Fruit fly (Drosophila melanogaster) whole organism, embryonic: Measurements from ENCODE around the gene POLDIP2.

Experiments
- Aef1 ChIP-seq: fragments of 200-800 bp; sonication (Bioruptor generic); IDR thresholded peaks from 3 replicates; pipeline ENCODE4 v1.3.6; 2022; ENCODE audit warnings: missing biosample characterization, missing genetic modification characterization
- Antp ChIP-seq: fragments of 200-800 bp; sonication (Bioruptor generic); optimal IDR thresholded peaks from 3 replicates; lab custom pipeline; 2016; ENCODE audit warnings: missing biosample characterization, missing genetic modification characterization
- Bgb ChIP-seq: fragments of 200-800 bp; sonication (Bioruptor generic); IDR thresholded peaks from 2 replicates; pipeline ENCODE4 v1.3.6; 2022; ENCODE audit warnings: missing biosample characterization, missing genetic modification characterization; ENCODE audit not compliant: partially characterized antibody
- CG10462 ChIP-seq: fragments of 200-800 bp; sonication (Bioruptor generic); optimal IDR thresholded peaks from 2 replicates; lab custom pipeline; 2016; ENCODE audit warnings: missing biosample characterization, missing genetic modification characterization
- CG11085 ChIP-seq: fragments of 200-800 bp; sonication (Bioruptor generic); IDR thresholded peaks from 2 replicates; pipeline ENCODE4 v1.3.6; 2022; ENCODE audit warnings: missing biosample characterization, missing genetic modification characterization
- CG12236 ChIP-seq: fragments of 200-800 bp; sonication (Bioruptor generic); optimal IDR thresholded peaks from 2 replicates; lab custom pipeline; 2016; ENCODE audit warnings: missing biosample characterization, missing genetic modification characterization
- CG12659 ChIP-seq: fragments of 200-800 bp; sonication (Bioruptor generic); optimal IDR thresholded peaks from 3 replicates; lab custom pipeline; 2017; ENCODE audit warnings: mild to moderate bottlenecking, missing biosample characterization, missing genetic modification reagents, missing genetic modification characterization
- CG1529 ChIP-seq: fragments of 200-800 bp; sonication (Bioruptor generic); optimal IDR thresholded peaks from 3 replicates; lab custom pipeline; 2018; ENCODE audit warnings: missing biosample characterization, missing genetic modification characterization
- CG17612 ChIP-seq: fragments of 200-800 bp; sonication (Bioruptor generic); IDR thresholded peaks from 2 replicates; pipeline ENCODE4 v1.3.6; 2022; ENCODE audit warnings: missing biosample characterization, missing genetic modification characterization
- CG17829 ChIP-seq: fragments of 200-800 bp; optimal IDR thresholded peaks from 2 replicates; lab custom pipeline; 2019; ENCODE audit warnings: missing biosample characterization, mild to moderate bottlenecking, missing genetic modification characterization, moderate library complexity
- CG2116 ChIP-seq: fragments of 200-800 bp; sonication (Bioruptor generic); optimal IDR thresholded peaks from 3 replicates; lab custom pipeline; 2018; ENCODE audit warnings: missing biosample characterization, mild to moderate bottlenecking, missing genetic modification characterization
- CG2875 ChIP-seq: fragments of 200-800 bp; sonication (Bioruptor generic); optimal IDR thresholded peaks from 2 replicates; lab custom pipeline; 2017; ENCODE audit warnings: missing biosample characterization, mild to moderate bottlenecking, missing genetic modification characterization, missing genetic modification reagents
- CG3281 ChIP-seq: fragments of 200-800 bp; sonication (Bioruptor generic); optimal IDR thresholded peaks from 3 replicates; lab custom pipeline; 2017; ENCODE audit warnings: missing biosample characterization, mild to moderate bottlenecking, missing genetic modification characterization
- CG3726 ChIP-seq: fragments of 200-800 bp; sonication (Bioruptor generic); IDR thresholded peaks from 3 replicates; pipeline ENCODE4, ENCODE4 v1.3.6; 2022; ENCODE audit warnings: missing biosample characterization, missing genetic modification characterization
- CG3847 ChIP-seq: fragments of 200-800 bp; sonication (Bioruptor generic); IDR thresholded peaks from 2 replicates; pipeline ENCODE4 v1.3.6; 2022; ENCODE audit warnings: missing biosample characterization, missing genetic modification characterization
- CG6272 ChIP-seq: fragments of 200-800 bp; sonication (Bioruptor generic); IDR thresholded peaks from 2 replicates; pipeline ENCODE4 v1.3.6; 2022; ENCODE audit warnings: missing biosample characterization, missing genetic modification characterization
- CG6689 ChIP-seq: fragments of 200-800 bp; sonication (Bioruptor generic); IDR thresholded peaks from 2 replicates; pipeline ENCODE4 v1.3.6; 2022; ENCODE audit warnings: missing biosample characterization, missing genetic modification characterization
- CG8478 ChIP-seq: fragments of >200 bp; optimal IDR thresholded peaks from 2 replicates; lab custom pipeline; 2018
- CG9727 ChIP-seq: fragments of 200-800 bp; sonication (Bioruptor generic); optimal IDR thresholded peaks from 3 replicates; lab custom pipeline; 2017; ENCODE audit warnings: missing biosample characterization, mild to moderate bottlenecking, missing genetic modification characterization
- CG9932 ChIP-seq: fragments of 200-800 bp; sonication (Bioruptor generic); IDR thresholded peaks from 2 replicates; pipeline ENCODE4 v1.3.6; 2022; ENCODE audit warnings: missing biosample characterization, missing genetic modification characterization
- Dfd ChIP-seq, 2 experiments: fragments of >200 bp; optimal IDR thresholded peaks; 2 replicates each; lab custom pipeline; 2017; ENCODE audit warnings: missing biosample characterization in 2 of 2, missing genetic modification characterization in 2 of 2
- Dp ChIP-seq: fragments of 200-800 bp; sonication (Bioruptor generic); optimal IDR thresholded peaks from 2 replicates; lab custom pipeline; 2018; ENCODE audit warnings: missing biosample characterization, mild to moderate bottlenecking, missing genetic modification characterization, moderate library complexity
- Fer1 ChIP-seq: fragments of 200-800 bp; sonication (Bioruptor generic); optimal IDR thresholded peaks from 2 replicates; lab custom pipeline; 2017; ENCODE audit warnings: missing biosample characterization, mild to moderate bottlenecking, missing genetic modification characterization
- H2.0 ChIP-seq: fragments of 200-800 bp; sonication (Bioruptor generic); IDR thresholded peaks from 2 replicates; pipeline ENCODE4 v1.3.6; 2022; ENCODE audit warnings: missing biosample characterization, missing genetic modification characterization
- HmgZ ChIP-seq: fragments of 200-800 bp; sonication (Bioruptor generic); optimal IDR thresholded peaks from 2 replicates; lab custom pipeline; 2018; ENCODE audit warnings: missing biosample characterization, mild to moderate bottlenecking, missing genetic modification characterization
- NfI ChIP-seq: fragments of 200-800 bp; sonication (Bioruptor generic); optimal IDR thresholded peaks from 3 replicates; lab custom pipeline; 2018; ENCODE audit warnings: missing biosample characterization, mild to moderate bottlenecking, missing genetic modification characterization, moderate library complexity
- Opbp ChIP-seq: fragments of 200-800 bp; sonication (Bioruptor generic); IDR thresholded peaks from 3 replicates; pipeline ENCODE4 v1.3.6; 2022; ENCODE audit warnings: missing biosample characterization, missing genetic modification characterization; ENCODE audit not compliant: partially characterized antibody
- bcd ChIP-seq: fragments of 200-800 bp; sonication (Bioruptor generic); optimal IDR thresholded peaks from 2 replicates; lab custom pipeline; 2017; ENCODE audit warnings: missing biosample characterization, mild to moderate bottlenecking, missing genetic modification characterization
- btn ChIP-seq: fragments of 200-800 bp; sonication (Bioruptor generic); optimal IDR thresholded peaks from 2 replicates; lab custom pipeline; 2016; ENCODE audit warnings: missing biosample characterization, missing genetic modification characterization
- cg ChIP-seq: fragments of 200-800 bp; sonication (Bioruptor generic); optimal IDR thresholded peaks from 3 replicates; lab custom pipeline; 2019; ENCODE audit warnings: missing biosample characterization, mild to moderate bottlenecking, missing genetic modification characterization, moderate library complexity
- corto ChIP-seq: fragments of 200-800 bp; sonication (Bioruptor generic); optimal IDR thresholded peaks from 2 replicates; lab custom pipeline; 2016; ENCODE audit warnings: missing biosample characterization, mild to moderate bottlenecking, missing genetic modification characterization, moderate library complexity
- crol ChIP-seq: fragments of 200-800 bp; sonication (Bioruptor generic); IDR thresholded peaks from 2 replicates; pipeline ENCODE4 v1.3.6; 2022; ENCODE audit warnings: missing biosample characterization, missing genetic modification characterization
- gfzf ChIP-seq: fragments of 200-800 bp; sonication (Bioruptor generic); optimal IDR thresholded peaks from 2 replicates; lab custom pipeline; 2016; ENCODE audit warnings: missing biosample characterization, mild to moderate bottlenecking, missing genetic modification characterization, moderate library complexity
- grau ChIP-seq: fragments of 200-800 bp; optimal IDR thresholded peaks from 3 replicates; lab custom pipeline; 2019; ENCODE audit warnings: missing biosample characterization, mild to moderate bottlenecking, missing genetic modification characterization, moderate library complexity
- inv ChIP-seq: fragments of 200-800 bp; sonication (Bioruptor generic); IDR thresholded peaks from 2 replicates; pipeline ENCODE4 v1.3.6; 2022; ENCODE audit warnings: missing biosample characterization, missing genetic modification characterization; ENCODE audit not compliant: partially characterized antibody
- nmo ChIP-seq: fragments of 200-800 bp; sonication (Bioruptor generic); optimal IDR thresholded peaks from 2 replicates; lab custom pipeline; 2018; ENCODE audit warnings: missing biosample characterization, mild to moderate bottlenecking, missing genetic modification characterization, moderate library complexity
- otp ChIP-seq: fragments of 200-800 bp; sonication (Bioruptor generic); IDR thresholded peaks from 3 replicates; pipeline ENCODE4, ENCODE4 v1.3.6; 2022; ENCODE audit warnings: missing biosample characterization, missing genetic modification characterization
- pros ChIP-seq: fragments of 200-800 bp; sonication (Bioruptor generic); optimal IDR thresholded peaks from 3 replicates; lab custom pipeline; 2019; ENCODE audit warnings: missing biosample characterization, mild to moderate bottlenecking, missing genetic modification characterization, moderate library complexity
- pzg ChIP-seq: fragments of 200-800 bp; sonication (Bioruptor generic); optimal IDR thresholded peaks from 3 replicates; lab custom pipeline; 2018; ENCODE audit warnings: missing biosample characterization, mild to moderate bottlenecking, missing genetic modification characterization, moderate library complexity
- rib ChIP-seq: fragments of 200-800 bp; sonication (Bioruptor generic); IDR thresholded peaks from 2 replicates; pipeline ENCODE4 v1.3.6; 2022; ENCODE audit warnings: missing biosample characterization, missing genetic modification characterization
- sc ChIP-seq, 3 experiments: fragments of >200 bp in 2 of 3; fragments of 200-800 bp in 1 of 3; sonication (Bioruptor generic) in 1 of 3; optimal IDR thresholded peaks; 2 replicates in 2 of 3; 3 replicates in 1 of 3; lab custom pipeline; 2017; ENCODE audit warnings: mild to moderate bottlenecking in 1 of 3, missing biosample characterization in 1 of 3, missing genetic modification characterization in 1 of 3, missing genetic modification reagents in 1 of 3
- stc ChIP-seq: fragments of 200-800 bp; sonication (Bioruptor generic); IDR thresholded peaks from 2 replicates; pipeline ENCODE4 v1.3.6; 2022; ENCODE audit warnings: missing biosample characterization, missing genetic modification characterization
- vvl ChIP-seq: fragments of 200-800 bp; sonication (Bioruptor generic); IDR thresholded peaks from 2 replicates; pipeline ENCODE4 v1.3.6; 2022; ENCODE audit warnings: missing biosample characterization, missing genetic modification characterization

The POLDIP2 gene

DNA sequence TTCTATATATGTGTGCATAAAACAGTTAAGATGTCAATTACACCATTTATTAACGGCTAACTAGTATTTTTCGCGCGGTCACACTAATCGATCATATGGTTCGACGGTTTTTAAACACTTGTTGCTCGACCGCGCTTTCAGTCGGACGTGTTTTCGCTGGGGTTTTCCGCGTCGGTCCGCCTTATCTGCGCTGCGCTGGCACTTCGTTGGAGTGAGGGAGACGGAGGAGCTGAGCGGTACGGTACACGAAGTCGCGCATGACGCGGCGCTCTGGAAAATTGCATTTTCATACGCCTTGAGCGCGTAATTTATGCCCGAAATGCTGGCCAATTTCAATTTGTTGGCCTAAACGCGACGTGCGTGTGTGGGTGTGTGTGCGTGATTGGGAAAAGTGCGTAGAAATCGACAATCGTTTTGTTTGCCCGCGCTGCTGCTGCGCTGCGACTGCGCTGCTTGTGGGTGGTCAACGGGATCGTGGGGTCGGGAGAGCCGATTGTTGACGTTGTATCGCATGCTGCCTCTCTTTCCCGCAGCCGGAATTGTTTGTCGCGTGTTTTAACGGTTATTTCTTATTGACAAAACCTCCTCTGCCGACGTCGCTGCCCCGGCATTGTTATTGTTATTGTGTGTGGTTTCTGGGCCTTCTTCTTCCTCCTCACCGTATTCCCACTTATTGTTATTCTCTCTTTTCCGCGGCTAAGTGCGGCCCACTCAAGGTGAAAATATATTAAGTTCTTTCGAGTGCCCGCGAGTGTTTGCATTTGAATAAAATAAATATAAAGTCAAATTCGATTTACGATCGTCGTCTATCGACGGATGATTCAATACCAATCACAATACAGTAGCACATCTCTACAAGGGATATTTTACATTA, 49.7 kb downstream of the POLDIP2 start, which contains the start of gene Itpr (continued):
- no peak for TF ChIP-seq CG3726 (GFP tag; lab: Robert Waterston, UW)
- no peak for TF ChIP-seq pros (GFP tag; lab: Kevin White, UChicago)
- peak; percentile 16 for TF ChIP-seq CG17829
- TF ChIP-seq H2.0, result no peak
- no peak for TF ChIP-seq CG6689 (GFP tag; lab: Robert Waterston, UW)
- peak; percentile 58; the same call in 2 of the 3 replicates for TF ChIP-seq otp (GFP tag; lab: Robert Waterston, UW)
- TF ChIP-seq btn (GFP tag; lab: Kevin White, UChicago), result no peak
- TF ChIP-seq CG6272 (GFP tag; lab: Robert Waterston, UW), result 0 out of 2 replicates have a peak, but pooled peaks have one; percentile 18
- TF ChIP-seq CG12236 (GFP tag; lab: Kevin White, UChicago), result no peak
- TF ChIP-seq Aef1 (GFP tag; lab: Robert Waterston, UW), result 0 out of 3 replicates have a peak, but pooled peaks have one; percentile 21
- TF ChIP-seq sc (optimal IDR thresholded peaks at IDR 0.05; lab: Kevin White, UChicago), result no peak
- TF ChIP-seq sc (GFP tag; optimal IDR thresholded peaks at IDR 0.05; lab: Kevin White, UChicago), result no peak
- peak; percentile 1 for TF ChIP-seq Fer1 (GFP tag; lab: Kevin White, UChicago)
- TF ChIP-seq CG9727 (GFP tag; lab: Kevin White, UChicago), result peak; percentile 16
- no peak for TF ChIP-seq Antp
- TF ChIP-seq Dp (GFP tag; lab: Kevin White, UChicago), result peak; percentile 37
- TF ChIP-seq CG2116 (GFP tag; lab: Kevin White, UChicago), result peak; percentile 10
- no peak for TF ChIP-seq NfI (GFP tag; lab: Kevin White, UChicago)
- peak; percentile 53; the same call in 1 of the 2 replicates for TF ChIP-seq Bgb (GFP tag; lab: Robert Waterston, UW)
- peak; percentile 39 for TF ChIP-seq CG12659 (GFP tag; lab: Kevin White, UChicago)
- peak; percentile 93 for TF ChIP-seq crol
- no peak for TF ChIP-seq CG1529
- TF ChIP-seq nmo (GFP tag; lab: Kevin White, UChicago), result no peak
- TF ChIP-seq gfzf (GFP tag; lab: Kevin White, UChicago), result no peak
- TF ChIP-seq inv, result peak; percentile 36; the same call in 1 of the 2 replicates
- peak; percentile 57 for TF ChIP-seq cg
- peak; percentile 59 for TF ChIP-seq CG8478 (lab: Kevin White, UChicago)
- TF ChIP-seq CG9932 (GFP tag; lab: Robert Waterston, UW), result 0 out of 2 replicates have a peak, but pooled peaks have one; percentile 16
- peak; percentile 5 for TF ChIP-seq bcd (GFP tag; lab: Kevin White, UChicago)
- TF ChIP-seq CG10462 (GFP tag; lab: Kevin White, UChicago), result peak; percentile 3
- 0 out of 2 replicates have a peak, but pooled peaks have one; percentile 20 for TF ChIP-seq stc (GFP tag; lab: Robert Waterston, UW)
- TF ChIP-seq CG3847, result no peak
- peak; percentile 9; the same call in 1 of the 3 replicates for TF ChIP-seq Opbp (GFP tag; lab: Robert Waterston, UW)
- TF ChIP-seq Dfd (GFP tag; optimal IDR thresholded peaks at IDR 0.05; lab: Kevin White, UChicago), result peak in 1 of 2 experiments; percentile 3
- peak; percentile 22 for TF ChIP-seq pzg
- TF ChIP-seq CG11085 (GFP tag; lab: Robert Waterston, UW), result no peak
- TF ChIP-seq CG3281 (GFP tag; lab: Kevin White, UChicago), result no peak
- TF ChIP-seq corto (GFP tag; lab: Kevin White, UChicago), result peak; percentile 20
- peak; percentile 25 for TF ChIP-seq CG2875
- peak; percentile 68 for TF ChIP-seq grau
- peak; percentile 62 for TF ChIP-seq vvl (GFP tag; lab: Robert Waterston, UW)
- TF ChIP-seq HmgZ (tag; lab: Kevin White, UChicago), result peak; percentile 28
- no peak for TF ChIP-seq CG17612
- peak; percentile 68; the same call in 1 of the 2 replicates for TF ChIP-seq rib (GFP tag; lab: Robert Waterston, UW)
